Worm (Caenorhabditis elegans) whole organism, L4/young adult: ENCODE measurements around the gene Y94A7B.11.

Experiments used
- W03F9.2 ChIP-seq: fragments of 150-350 bp; optimal IDR thresholded peaks from 2 replicates; lab custom pipeline; 2014; ENCODE audit warnings: missing biosample characterization, missing genetic modification characterization
- dao-5 ChIP-seq: sonication (generic microtip); optimal IDR thresholded peaks from 2 replicates; lab custom pipeline; 2016; ENCODE audit warnings: missing genotype, missing genetic modification characterization, moderate library complexity, missing compliant biosample characterization

ce11 chrV:17780285-17780684 lies 22.1 kb downstream of the Y94A7B.11 start:
- TF ChIP-seq dao-5 (no peak), W03F9.2 (tag; lab: Kevin White, UChicago) (no peak)
